Worm (Caenorhabditis elegans) whole organism, young adult: ENCODE data around the gene fbxa-141.
A peak's percentile ranks its signal among the peaks of the same experiment; 100 is the strongest.

Source experiments
- B0019.2 ChIP-seq: fragments of 200-800 bp; sonication (Bioruptor generic); conservative IDR thresholded peaks from 2 replicates; pipeline ENCODE4 v1.3.6; 2022; ENCODE audit warnings: missing genetic modification reagents, missing genetic modification characterization, missing compliant biosample characterization
- B0035.1 ChIP-seq: sonication (generic microtip); optimal IDR thresholded peaks from 2 replicates; lab custom pipeline; 2016; ENCODE audit warnings: missing genetic modification characterization, mild to moderate bottlenecking, missing compliant biosample characterization, missing genotype, missing genetic modification reagents
- B0261.1 ChIP-seq: sonication (generic microtip); optimal IDR thresholded peaks from 2 replicates; lab custom pipeline; 2016; ENCODE audit warnings: mild to moderate bottlenecking, missing genetic modification characterization, moderate library complexity, missing compliant biosample characterization
- C06A6.2 ChIP-seq: fragments of 200-800 bp; sonication (Bioruptor generic); conservative IDR thresholded peaks from 2 replicates; pipeline ENCODE4 v1.3.6; 2022; ENCODE audit warnings: missing genetic modification characterization, missing compliant biosample characterization
- F23B12.7 ChIP-seq: sonication (generic microtip); optimal IDR thresholded peaks from 2 replicates; lab custom pipeline; 2017; ENCODE audit warnings: missing genetic modification characterization, mild to moderate bottlenecking, missing compliant biosample characterization, antibody characterized with exemption, moderate library complexity; ENCODE audit not compliant: insufficient read depth
- K11D2.4 ChIP-seq: fragments of 200-800 bp; sonication (Bioruptor generic); IDR thresholded peaks from 2 replicates; pipeline ENCODE4 v1.3.6; 2022; ENCODE audit warnings: missing genetic modification reagents, missing genetic modification characterization, missing compliant biosample characterization
- Y53F4B.3 ChIP-seq: fragments of 200-800 bp; sonication (Bioruptor generic); IDR thresholded peaks from 2 replicates; pipeline ENCODE4 v1.3.6; 2022; ENCODE audit warnings: missing genetic modification reagents, missing genetic modification characterization, missing compliant biosample characterization
- Y53G8AR.9 ChIP-seq: fragments of 200-800 bp; sonication (Bioruptor generic); conservative IDR thresholded peaks from 2 replicates; pipeline ENCODE4 v1.3.6; 2022; ENCODE audit warnings: missing genetic modification reagents, missing genetic modification characterization, missing compliant biosample characterization
- Y79H2A.3 ChIP-seq: fragments of 200-800 bp; sonication (Bioruptor generic); conservative IDR thresholded peaks from 2 replicates; pipeline ENCODE4 v1.3.6; 2022; ENCODE audit warnings: missing genetic modification reagents, missing genetic modification characterization, missing compliant biosample characterization
- akir-1 ChIP-seq: fragments of 200-800 bp; sonication (Bioruptor generic); optimal IDR thresholded peaks from 2 replicates; lab custom pipeline; 2018; ENCODE audit warnings: mild to moderate bottlenecking, missing genetic modification characterization, moderate library complexity, missing compliant biosample characterization
- ama-1 ChIP-seq, 3 experiments: fragments of 150-350 bp in 1 of 3; sonication (generic microtip) in 2 of 3; optimal IDR thresholded peaks; 2 replicates each; lab custom pipeline; 2014 to 2018; ENCODE audit warnings: missing biosample characterization in 2 of 3, missing genetic modification characterization in 2 of 3, missing genetic modification reagents in 2 of 3
- athp-1 ChIP-seq: sonication (generic microtip); optimal IDR thresholded peaks from 2 replicates; lab custom pipeline; 2017; ENCODE audit warnings: mild to moderate bottlenecking, missing genetic modification characterization, missing compliant biosample characterization
- cebp-1 ChIP-seq, 2 experiments: fragments of 200-800 bp in 1 of 2; sonication (Bioruptor generic) in 1 of 2; sonication (generic microtip) in 1 of 2; IDR thresholded peaks in 1 of 2; optimal IDR thresholded peaks in 1 of 2; 2 replicates each; pipeline versions ENCODE4 v1.3.6 to Lab custom; 2017 to 2022; ENCODE audit warnings: missing compliant biosample characterization in 2 of 2, missing genetic modification characterization in 2 of 2, mild to moderate bottlenecking in 1 of 2, missing genetic modification reagents in 1 of 2, moderate library complexity in 1 of 2
- ceh-27 ChIP-seq: fragments of 200-800 bp; sonication (Bioruptor generic); optimal IDR thresholded peaks from 2 replicates; lab custom pipeline; 2018; ENCODE audit warnings: mild to moderate bottlenecking, missing genetic modification characterization, moderate library complexity, missing compliant biosample characterization
- ceh-91 ChIP-seq: fragments of 200-800 bp; sonication (Bioruptor generic); IDR thresholded peaks from 2 replicates; pipeline ENCODE4 v1.3.6; 2022; ENCODE audit warnings: missing genetic modification reagents, missing genetic modification characterization, missing compliant biosample characterization
- chd-7 ChIP-seq: sonication (generic microtip); optimal IDR thresholded peaks from 2 replicates; lab custom pipeline; 2016; ENCODE audit warnings: mild to moderate bottlenecking, missing genetic modification characterization, moderate library complexity, missing compliant biosample characterization
- dox-1 ChIP-seq: fragments of 200-800 bp; sonication (Bioruptor generic); IDR thresholded peaks from 2 replicates; pipeline ENCODE4 v1.3.6; 2022; ENCODE audit warnings: missing genetic modification reagents, missing genetic modification characterization, missing compliant biosample characterization
- egrh-3 ChIP-seq: fragments of 200-800 bp; sonication (Bioruptor generic); IDR thresholded peaks from 2 replicates; pipeline ENCODE4 v1.3.6; 2022; ENCODE audit warnings: missing genetic modification reagents, missing genetic modification characterization, missing compliant biosample characterization
- gei-17 ChIP-seq: fragments of 200-800 bp; sonication (Bioruptor generic); optimal IDR thresholded peaks from 2 replicates; lab custom pipeline; 2018; ENCODE audit warnings: mild to moderate bottlenecking, missing genetic modification characterization, missing compliant biosample characterization
- hlh-12 ChIP-seq: sonication (generic microtip); optimal IDR thresholded peaks from 2 replicates; lab custom pipeline; 2016; ENCODE audit warnings: missing genetic modification characterization, missing compliant biosample characterization
- hmg-20 ChIP-seq: fragments of 200-800 bp; sonication (Bioruptor generic); IDR thresholded peaks from 2 replicates; pipeline ENCODE4 v1.3.6; 2022; ENCODE audit warnings: missing genetic modification reagents, missing genetic modification characterization, missing compliant biosample characterization
- hrde-1 ChIP-seq: sonication (generic microtip); optimal IDR thresholded peaks from 2 replicates; lab custom pipeline; 2016; ENCODE audit warnings: missing genetic modification characterization, mild to moderate bottlenecking, missing compliant biosample characterization, moderate library complexity, missing genotype, missing genetic modification reagents, borderline replicate concordance
- lag-1 ChIP-seq: fragments of 200-800 bp; sonication (Bioruptor generic); IDR thresholded peaks from 2 replicates; pipeline ENCODE4 v1.3.6; 2022; ENCODE audit warnings: missing genetic modification reagents, missing genetic modification characterization, missing compliant biosample characterization
- lin-26 ChIP-seq: fragments of 200-800 bp; sonication (Bioruptor generic); IDR thresholded peaks from 2 replicates; pipeline ENCODE4 v1.3.6; 2022; ENCODE audit warnings: missing genetic modification reagents, missing genetic modification characterization, missing compliant biosample characterization
- lin-40 ChIP-seq: sonication (generic microtip); optimal IDR thresholded peaks from 2 replicates; lab custom pipeline; 2016; ENCODE audit warnings: missing genetic modification characterization, mild to moderate bottlenecking, missing compliant biosample characterization, missing genotype, missing genetic modification reagents
- lir-1 ChIP-seq: fragments of 200-800 bp; sonication (Bioruptor generic); conservative IDR thresholded peaks from 2 replicates; pipeline ENCODE4 v1.3.6; 2022; ENCODE audit warnings: missing genetic modification reagents, missing genetic modification characterization, missing compliant biosample characterization
- madf-3 ChIP-seq: fragments of 200-800 bp; sonication (Bioruptor generic); IDR thresholded peaks from 2 replicates; pipeline ENCODE4 v1.3.6; 2022; ENCODE audit warnings: missing genetic modification reagents, missing genetic modification characterization, missing compliant biosample characterization
- mcd-1 ChIP-seq: fragments of 200-800 bp; sonication (Bioruptor generic); IDR thresholded peaks from 2 replicates; pipeline ENCODE4 v1.3.6; 2022; ENCODE audit warnings: missing genetic modification reagents, missing genetic modification characterization, missing compliant biosample characterization
- mel-28 ChIP-seq: sonication (generic microtip); optimal IDR thresholded peaks from 2 replicates; lab custom pipeline; 2016; ENCODE audit warnings: borderline replicate concordance, mild to moderate bottlenecking, missing genetic modification characterization, missing compliant biosample characterization
- nfya-1 ChIP-seq: sonication (generic microtip); optimal IDR thresholded peaks from 2 replicates; lab custom pipeline; 2017; ENCODE audit warnings: antibody characterized with exemption, missing compliant biosample characterization, missing genetic modification characterization, borderline replicate concordance; ENCODE audit not compliant: insufficient read depth
- nfyb-1 ChIP-seq: fragments of 200-800 bp; sonication (Bioruptor generic); IDR thresholded peaks from 2 replicates; pipeline ENCODE4 v1.3.6; 2022; ENCODE audit warnings: missing genetic modification reagents, missing genetic modification characterization, missing compliant biosample characterization
- nhr-80 ChIP-seq: sonication (generic microtip); optimal IDR thresholded peaks from 2 replicates; lab custom pipeline; 2016; ENCODE audit warnings: missing genetic modification characterization, missing compliant biosample characterization
- rcor-1 ChIP-seq: fragments of 200-800 bp; sonication (Bioruptor generic); IDR thresholded peaks from 2 replicates; pipeline ENCODE4 v1.3.6; 2022; ENCODE audit warnings: missing genetic modification reagents, missing genetic modification characterization, missing compliant biosample characterization
- sdz-38 ChIP-seq: sonication (generic microtip); optimal IDR thresholded peaks from 2 replicates; lab custom pipeline; 2016; ENCODE audit warnings: missing genotype, missing genetic modification characterization, missing compliant biosample characterization
- snpc-4 ChIP-seq, 5 experiments: fragments of 150-350 bp in 1 of 5; sonication (generic microtip) in 4 of 5; optimal IDR thresholded peaks; 2 replicates each; lab custom pipeline; 2014 to 2018; ENCODE audit warnings: missing genetic modification characterization in 5 of 5, missing biosample characterization in 3 of 5, antibody characterized with exemption in 2 of 5, mild to moderate bottlenecking in 2 of 5, missing compliant biosample characterization in 2 of 5, missing genotype in 2 of 5, moderate library complexity in 2 of 5, missing genetic modification reagents in 1 of 5
- somi-1 ChIP-seq: fragments of 200-800 bp; sonication (Bioruptor generic); optimal IDR thresholded peaks from 2 replicates; lab custom pipeline; 2018; ENCODE audit warnings: mild to moderate bottlenecking, missing genetic modification characterization, missing compliant biosample characterization
- tbp1 ChIP-seq: fragments of 200-800 bp; sonication (Bioruptor generic); optimal IDR thresholded peaks from 2 replicates; lab custom pipeline; 2018; ENCODE audit warnings: mild to moderate bottlenecking, missing genetic modification characterization, missing compliant biosample characterization
- unc-62 ChIP-seq: fragments of 150-350 bp; optimal IDR thresholded peaks from 2 replicates; lab custom pipeline; 2014; ENCODE audit warnings: missing biosample characterization, missing genetic modification reagents, missing genetic modification characterization
- zfh-2 ChIP-seq: fragments of 200-800 bp; sonication (Bioruptor generic); conservative IDR thresholded peaks from 2 replicates; pipeline ENCODE4 v1.3.6; 2022; ENCODE audit warnings: missing genetic modification reagents, missing genetic modification characterization, missing compliant biosample characterization
- ztf-18 ChIP-seq: sonication (generic microtip); optimal IDR thresholded peaks from 2 replicates; lab custom pipeline; 2016; ENCODE audit warnings: missing genotype, mild to moderate bottlenecking, missing genetic modification characterization, missing compliant biosample characterization
- ztf-26 ChIP-seq: sonication (generic microtip); optimal IDR thresholded peaks from 2 replicates; lab custom pipeline; 2017; ENCODE audit warnings: missing genetic modification characterization, missing compliant biosample characterization

Gene fbxa-141

DNA sequence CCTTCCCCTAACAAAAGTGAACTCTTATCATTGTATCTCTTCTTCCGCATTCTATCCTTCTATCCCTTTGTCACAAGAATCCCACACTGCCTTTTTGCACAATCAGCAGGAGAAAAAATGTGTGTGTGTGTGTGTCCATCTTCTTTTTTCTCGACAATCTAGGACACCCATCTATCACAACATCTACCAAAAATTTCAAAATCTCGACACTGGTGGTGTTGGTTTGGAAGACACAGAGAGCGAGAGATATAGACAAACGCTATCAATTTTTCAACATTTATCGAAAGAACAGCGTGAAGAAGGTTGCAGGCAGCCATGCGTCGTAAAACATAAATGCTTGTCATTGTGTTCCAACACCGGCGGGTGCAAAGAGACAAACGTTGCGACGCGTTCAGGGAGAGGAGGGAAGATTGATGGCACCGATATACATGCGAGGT, 3.9 kb downstream of the fbxa-141 start (continued):
- TF ChIP-seq ama-1 (optimal IDR thresholded peaks at IDR 0.05; lab: Kevin White, UChicago) (no peak), ama-1 (GFP tag; optimal IDR thresholded peaks at IDR 0.05; lab: Kevin White, UChicago) (no peak), B0035.1 (tag; lab: Kevin White, UChicago) (no peak), C06A6.2 (no peak), athp-1 (tag; lab: Kevin White, UChicago) (no peak), Y79H2A.3 (GFP tag; lab: Robert Waterston, UW) (no peak), nfya-1 (no peak), nhr-80 (tag; lab: Kevin White, UChicago) (peak; percentile 15), Y53G8AR.9 (GFP tag; lab: Robert Waterston, UW) (no peak), chd-7 (no peak), madf-3 (GFP tag; lab: Robert Waterston, UW) (no peak), nfyb-1 (GFP tag; lab: Robert Waterston, UW) (no peak), lin-40 (tag; lab: Kevin White, UChicago) (peak; percentile 20), ceh-91 (GFP tag; lab: Robert Waterston, UW) (no peak), lir-1 (no peak), B0261.1 (tag; lab: Kevin White, UChicago) (no peak), hlh-12 (no peak)

DNA sequence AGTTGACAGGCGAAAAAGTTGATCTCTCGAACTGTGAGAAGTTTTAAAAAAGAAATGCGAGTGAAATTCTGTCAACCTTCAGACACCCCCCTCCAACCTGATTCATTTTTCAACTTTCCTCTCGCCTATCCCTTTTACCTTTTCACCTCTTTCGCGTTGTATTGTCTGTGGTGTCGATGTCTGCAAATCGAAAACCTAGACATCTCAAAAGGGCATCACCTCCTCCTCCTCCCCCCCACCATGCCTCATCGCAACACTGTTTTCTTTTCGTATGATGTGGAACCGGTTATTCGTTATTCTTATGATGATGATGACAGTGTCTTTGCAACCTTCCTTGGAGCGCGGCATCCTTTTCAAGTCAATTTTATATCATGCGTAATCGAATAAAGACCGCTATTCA, 4.7 kb downstream of the fbxa-141 start:
- TF ChIP-seq ztf-18 (tag; lab: Kevin White, UChicago) (no peak), gei-17 (no peak), hrde-1 (tag; lab: Kevin White, UChicago) (no peak), mel-28 (tag; lab: Kevin White, UChicago) (no peak), hmg-20 (GFP tag; lab: Robert Waterston, UW) (no peak), nhr-80 (tag; lab: Kevin White, UChicago) (no peak), sdz-38 (tag; lab: Kevin White, UChicago) (no peak), K11D2.4 (GFP tag; lab: Robert Waterston, UW) (0 out of 2 replicates have a peak, but pooled peaks have one; percentile 27), ztf-26 (tag; lab: Kevin White, UChicago) (peak; percentile 60), akir-1 (GFP tag; lab: Kevin White, UChicago) (no peak), B0019.2 (GFP tag; lab: Robert Waterston, UW) (no peak), lin-26 (GFP tag; lab: Robert Waterston, UW) (no peak), F23B12.7 (tag; lab: Kevin White, UChicago) (no peak), rcor-1 (GFP tag; lab: Robert Waterston, UW) (no peak), Y53F4B.3 (GFP tag; lab: Robert Waterston, UW) (no peak), lin-40 (tag; lab: Kevin White, UChicago) (peak; percentile 44), ceh-27 (GFP tag; lab: Kevin White, UChicago) (peak; percentile 29), somi-1 (peak; percentile 41), cebp-1 (GFP tag; IDR thresholded peaks at IDR 0.05; lab: Robert Waterston, UW) (no peak), cebp-1 (tag; optimal IDR thresholded peaks at IDR 0.05; lab: Kevin White, UChicago) (no peak)

- TF ChIP-seq lag-1 (GFP tag; lab: Robert Waterston, UW): no peak
- TF ChIP-seq nhr-80 (tag; lab: Kevin White, UChicago): peak; percentile 92
- TF ChIP-seq snpc-4 (GFP tag; optimal IDR thresholded peaks at IDR 0.05; lab: Kevin White, UChicago): no peak
- TF ChIP-seq snpc-4 (tag; optimal IDR thresholded peaks at IDR 0.05; lab: Kevin White, UChicago): peak in 1 of 4 experiments; percentile 45
- TF ChIP-seq chd-7: peak; percentile 52
- TF ChIP-seq egrh-3: peak; percentile 79
- no peak for TF ChIP-seq F23B12.7 (tag; lab: Kevin White, UChicago)
- TF ChIP-seq zfh-2 (GFP tag; lab: Robert Waterston, UW): peak; percentile 98
- TF ChIP-seq ceh-27 (GFP tag; lab: Kevin White, UChicago): peak; percentile 34
- peak; percentile 22 for TF ChIP-seq gei-17
- TF ChIP-seq tbp1: peak; percentile 16
- no peak for TF ChIP-seq unc-62 (GFP tag; lab: Kevin White, UChicago)
- no peak for TF ChIP-seq hrde-1 (tag; lab: Kevin White, UChicago)
- TF ChIP-seq mcd-1 (GFP tag; lab: Robert Waterston, UW): 0 out of 2 replicates have a peak, but pooled peaks have one; percentile 21
- peak; percentile 18 for TF ChIP-seq ztf-26 (tag; lab: Kevin White, UChicago)
- TF ChIP-seq lin-26 (GFP tag; lab: Robert Waterston, UW): peak; percentile 36; the same call in 1 of the 2 replicates
- TF ChIP-seq dox-1 (GFP tag; lab: Robert Waterston, UW): peak; percentile 69
- no peak for TF ChIP-seq akir-1 (GFP tag; lab: Kevin White, UChicago)
These were observed 7.0 kb downstream of the fbxa-141 start for ce11 chrX:14505578-14506353.
